Fruit fly (Drosophila melanogaster) whole organism, embryonic: Measurements from ENCODE around the gene CG18135.
A peak's percentile ranks its signal among the peaks of the same experiment; 100 is the strongest.

Source experiments
- Aef1 ChIP-seq: fragments of 200-800 bp; sonication (Bioruptor generic); IDR thresholded peaks from 3 replicates; pipeline ENCODE4 v1.3.6; 2022; ENCODE audit warnings: missing biosample characterization, missing genetic modification characterization
- Awh ChIP-seq: fragments of 200-800 bp; sonication (Bioruptor generic); IDR thresholded peaks from 2 replicates; pipeline ENCODE4, ENCODE4 v1.3.6; 2022; ENCODE audit warnings: missing biosample characterization, missing genetic modification characterization
- BEAF-32 ChIP-seq: fragments of 200-800 bp; sonication (Bioruptor generic); optimal IDR thresholded peaks from 3 replicates; lab custom pipeline; 2017; ENCODE audit warnings: missing biosample characterization, missing genetic modification characterization, mild to moderate bottlenecking, moderate library complexity, missing genetic modification reagents
- CG11504 ChIP-seq: fragments of 200-800 bp; sonication (Bioruptor generic); optimal IDR thresholded peaks from 3 replicates; lab custom pipeline; 2019; ENCODE audit warnings: missing biosample characterization, mild to moderate bottlenecking, missing genetic modification characterization, moderate library complexity
- CG11723 ChIP-seq: fragments of 200-800 bp; sonication (Bioruptor generic); optimal IDR thresholded peaks from 2 replicates; lab custom pipeline; 2017; ENCODE audit warnings: missing biosample characterization, mild to moderate bottlenecking, missing genetic modification characterization
- CG12155 ChIP-seq: fragments of 200-800 bp; sonication (Bioruptor generic); optimal IDR thresholded peaks from 3 replicates; lab custom pipeline; 2016; ENCODE audit warnings: missing biosample characterization, missing genetic modification characterization
- CG1233 ChIP-seq: fragments of 200-800 bp; sonication (Bioruptor generic); optimal IDR thresholded peaks from 4 replicates; lab custom pipeline; 2018; ENCODE audit warnings: missing biosample characterization, mild to moderate bottlenecking, missing genetic modification characterization
- CG13123 ChIP-seq: fragments of 200-800 bp; sonication (Bioruptor generic); optimal IDR thresholded peaks from 2 replicates; lab custom pipeline; 2016; ENCODE audit warnings: missing biosample characterization, missing genetic modification characterization
- CG13287 ChIP-seq: fragments of 200-800 bp; sonication (Bioruptor generic); IDR thresholded peaks from 2 replicates; pipeline ENCODE4 v1.3.6; 2022; ENCODE audit warnings: missing biosample characterization, missing genetic modification characterization; ENCODE audit not compliant: partially characterized antibody
- CG13424 ChIP-seq: fragments of 200-800 bp; sonication (Bioruptor generic); optimal IDR thresholded peaks from 2 replicates; lab custom pipeline; 2019; ENCODE audit warnings: missing biosample characterization, mild to moderate bottlenecking, missing genetic modification characterization, moderate library complexity
- CG16779 ChIP-seq: fragments of 200-800 bp; sonication (Bioruptor generic); IDR thresholded peaks from 2 replicates; pipeline ENCODE4 v1.3.6; 2022; ENCODE audit warnings: missing biosample characterization, missing genetic modification characterization
- CG17359 ChIP-seq: fragments of 200-800 bp; sonication (Bioruptor generic); optimal IDR thresholded peaks from 3 replicates; lab custom pipeline; 2018; ENCODE audit warnings: missing biosample characterization, mild to moderate bottlenecking, missing genetic modification characterization, moderate library complexity
- CG17612 ChIP-seq: fragments of 200-800 bp; sonication (Bioruptor generic); IDR thresholded peaks from 2 replicates; pipeline ENCODE4 v1.3.6; 2022; ENCODE audit warnings: missing biosample characterization, missing genetic modification characterization
- CG17829 ChIP-seq: fragments of 200-800 bp; optimal IDR thresholded peaks from 2 replicates; lab custom pipeline; 2019; ENCODE audit warnings: missing biosample characterization, mild to moderate bottlenecking, missing genetic modification characterization, moderate library complexity
- CG2199 ChIP-seq: fragments of 200-800 bp; sonication (Bioruptor generic); IDR thresholded peaks from 3 replicates; pipeline ENCODE4 v1.3.6; 2022; ENCODE audit warnings: missing biosample characterization, missing genetic modification characterization
- CG2678 ChIP-seq: fragments of 200-800 bp; sonication (Bioruptor generic); optimal IDR thresholded peaks from 3 replicates; lab custom pipeline; 2019; ENCODE audit warnings: missing biosample characterization, mild to moderate bottlenecking, missing genetic modification characterization, moderate library complexity
- CG30403 ChIP-seq: fragments of 200-800 bp; sonication (Bioruptor generic); optimal IDR thresholded peaks from 3 replicates; lab custom pipeline; 2016; ENCODE audit warnings: missing biosample characterization, missing genetic modification characterization
- CG31365 ChIP-seq: fragments of 200-800 bp; sonication (Bioruptor generic); optimal IDR thresholded peaks from 2 replicates; lab custom pipeline; 2018; ENCODE audit warnings: missing biosample characterization, mild to moderate bottlenecking, missing genetic modification characterization
- CG3281 ChIP-seq: fragments of 200-800 bp; sonication (Bioruptor generic); optimal IDR thresholded peaks from 3 replicates; lab custom pipeline; 2017; ENCODE audit warnings: missing biosample characterization, mild to moderate bottlenecking, missing genetic modification characterization
- CG3726 ChIP-seq: fragments of 200-800 bp; sonication (Bioruptor generic); IDR thresholded peaks from 3 replicates; pipeline ENCODE4, ENCODE4 v1.3.6; 2022; ENCODE audit warnings: missing biosample characterization, missing genetic modification characterization
- CG3838 ChIP-seq: fragments of 200-800 bp; sonication (Bioruptor generic); optimal IDR thresholded peaks from 3 replicates; lab custom pipeline; 2016; ENCODE audit warnings: missing biosample characterization, missing genetic modification characterization
- CG4404 ChIP-seq: fragments of 200-800 bp; sonication (Bioruptor generic); IDR thresholded peaks from 2 replicates; pipeline ENCODE4 v1.3.6; 2022; ENCODE audit warnings: missing biosample characterization, missing genetic modification characterization
- CG4730 ChIP-seq: fragments of 200-800 bp; sonication (Bioruptor generic); IDR thresholded peaks from 2 replicates; pipeline ENCODE4 v1.3.6; 2022; ENCODE audit warnings: missing biosample characterization, missing genetic modification characterization
- CG6765 ChIP-seq: fragments of 200-800 bp; sonication (Bioruptor generic); optimal IDR thresholded peaks from 3 replicates; lab custom pipeline; 2017; ENCODE audit warnings: missing biosample characterization, mild to moderate bottlenecking, missing genetic modification characterization
- CG6813 ChIP-seq: fragments of 200-800 bp; sonication (Bioruptor generic); optimal IDR thresholded peaks from 2 replicates; lab custom pipeline; 2017; ENCODE audit warnings: missing biosample characterization, missing genetic modification characterization, mild to moderate bottlenecking, moderate library complexity, missing genetic modification reagents
- CG7357 ChIP-seq: fragments of 200-800 bp; sonication (Bioruptor generic); IDR thresholded peaks from 3 replicates; pipeline ENCODE4 v1.3.6; 2022; ENCODE audit warnings: missing biosample characterization, missing genetic modification characterization
- CG7556 ChIP-seq: fragments of 200-800 bp; sonication (Bioruptor generic); optimal IDR thresholded peaks from 2 replicates; lab custom pipeline; 2017; ENCODE audit warnings: missing biosample characterization, mild to moderate bottlenecking, missing genetic modification characterization
- CTCF ChIP-seq: fragments of 200-800 bp; sonication (Bioruptor generic); optimal IDR thresholded peaks from 2 replicates; lab custom pipeline; 2017; ENCODE audit warnings: missing biosample characterization, mild to moderate bottlenecking, missing genetic modification characterization, moderate library complexity
- CoRest ChIP-seq: fragments of 200-800 bp; sonication (Bioruptor generic); optimal IDR thresholded peaks from 3 replicates; lab custom pipeline; 2018; ENCODE audit warnings: missing biosample characterization, mild to moderate bottlenecking, missing genetic modification characterization, moderate library complexity
- Dll ChIP-seq: fragments of 200-800 bp; sonication (Bioruptor generic); IDR thresholded peaks from 4 replicates; pipeline ENCODE4 v1.3.6; 2022; ENCODE audit warnings: missing biosample characterization, missing genetic modification characterization; ENCODE audit not compliant: partially characterized antibody
- Lpt ChIP-seq: fragments of >200 bp; optimal IDR thresholded peaks from 2 replicates; lab custom pipeline; 2018; ENCODE audit warnings: missing biosample characterization, missing genetic modification characterization
- Med ChIP-seq: fragments of 200-800 bp; sonication (Bioruptor generic); peaks from one replicate; lab custom pipeline; 2016; ENCODE audit warnings: missing biosample characterization, missing genetic modification characterization, mild to moderate bottlenecking, inconsistent platforms, moderate library complexity
- PHDP ChIP-seq: fragments of 200-800 bp; sonication (Bioruptor generic); optimal IDR thresholded peaks from 3 replicates; lab custom pipeline; 2018; ENCODE audit warnings: missing biosample characterization, mild to moderate bottlenecking, missing genetic modification characterization, moderate library complexity
- bsh ChIP-seq, 2 experiments: fragments of 200-800 bp; sonication (Bioruptor generic); optimal IDR thresholded peaks; 2 replicates each; lab custom pipeline; 2017 to 2018; ENCODE audit warnings: mild to moderate bottlenecking in 2 of 2, missing biosample characterization in 2 of 2, missing genetic modification characterization in 2 of 2, moderate library complexity in 1 of 2
- cad ChIP-seq: fragments of >200 bp; optimal IDR thresholded peaks from 2 replicates; lab custom pipeline; 2017; ENCODE audit warnings: missing biosample characterization, missing genetic modification characterization
- cwo ChIP-seq: fragments of 200-800 bp; sonication (Bioruptor generic); optimal IDR thresholded peaks from 3 replicates; lab custom pipeline; 2017; ENCODE audit warnings: missing biosample characterization, missing genetic modification characterization, mild to moderate bottlenecking, moderate library complexity, missing genetic modification reagents
- disco-r ChIP-seq: fragments of 200-800 bp; sonication (Bioruptor generic); optimal IDR thresholded peaks from 2 replicates; lab custom pipeline; 2016; ENCODE audit warnings: missing biosample characterization, missing genetic modification characterization
- dmrt99B ChIP-seq: fragments of 200-800 bp; sonication (Bioruptor generic); optimal IDR thresholded peaks from 2 replicates; lab custom pipeline; 2018; ENCODE audit warnings: missing biosample characterization, mild to moderate bottlenecking, missing genetic modification characterization, moderate library complexity
- en ChIP-seq: fragments of 200-800 bp; sonication (Bioruptor generic); optimal IDR thresholded peaks from 2 replicates; lab custom pipeline; 2016; ENCODE audit warnings: missing biosample characterization, missing genetic modification characterization
- fd96Cb ChIP-seq: fragments of 200-800 bp; sonication (Bioruptor generic); optimal IDR thresholded peaks from 2 replicates; lab custom pipeline; 2018; ENCODE audit warnings: missing biosample characterization, mild to moderate bottlenecking, missing genetic modification characterization, moderate library complexity
- fru ChIP-seq: fragments of >200 bp; optimal IDR thresholded peaks from 2 replicates; lab custom pipeline; 2017
- gce ChIP-seq: fragments of 200-800 bp; sonication (Bioruptor generic); IDR thresholded peaks from 3 replicates; pipeline ENCODE4 v1.3.6; 2022; ENCODE audit warnings: missing biosample characterization, missing genetic modification characterization
- her ChIP-seq: fragments of 200-800 bp; sonication (Bioruptor generic); optimal IDR thresholded peaks from 2 replicates; lab custom pipeline; 2016; ENCODE audit warnings: missing biosample characterization, missing genetic modification characterization
- hkb ChIP-seq, 2 experiments: fragments of 200-800 bp in 1 of 2; fragments of >200 bp in 1 of 2; sonication (Bioruptor generic) in 1 of 2; IDR thresholded peaks in 1 of 2; optimal IDR thresholded peaks in 1 of 2; 2 replicates each; pipeline versions ENCODE4 v1.3.6 to Lab custom; 2017 to 2022; ENCODE audit warnings: missing biosample characterization in 1 of 2, missing genetic modification characterization in 1 of 2
- kah ChIP-seq: fragments of 200-800 bp; sonication (Bioruptor generic); optimal IDR thresholded peaks from 2 replicates; lab custom pipeline; 2018; ENCODE audit warnings: missing biosample characterization, mild to moderate bottlenecking, missing genetic modification characterization
- klu ChIP-seq: fragments of 200-800 bp; sonication (Bioruptor generic); IDR thresholded peaks from 2 replicates; pipeline ENCODE4 v1.3.6; 2022; ENCODE audit warnings: missing biosample characterization, missing genetic modification characterization
- luna ChIP-seq: fragments of 200-800 bp; sonication (Bioruptor generic); optimal IDR thresholded peaks from 2 replicates; lab custom pipeline; 2016; ENCODE audit warnings: missing biosample characterization, missing genetic modification characterization
- nmo ChIP-seq: fragments of 200-800 bp; sonication (Bioruptor generic); optimal IDR thresholded peaks from 2 replicates; lab custom pipeline; 2018; ENCODE audit warnings: missing biosample characterization, mild to moderate bottlenecking, missing genetic modification characterization, moderate library complexity
- phol ChIP-seq: fragments of 200-800 bp; sonication (Bioruptor generic); optimal IDR thresholded peaks from 3 replicates; lab custom pipeline; 2018; ENCODE audit warnings: missing biosample characterization, mild to moderate bottlenecking, missing genetic modification characterization, moderate library complexity
- row ChIP-seq: fragments of 200-800 bp; sonication (Bioruptor generic); IDR thresholded peaks from 3 replicates; pipeline ENCODE4 v1.3.6; 2022; ENCODE audit warnings: missing biosample characterization, missing genetic modification characterization
- sd ChIP-seq: fragments of 200-800 bp; sonication (Bioruptor generic); optimal IDR thresholded peaks from 3 replicates; lab custom pipeline; 2018; ENCODE audit warnings: missing biosample characterization, mild to moderate bottlenecking, missing genetic modification characterization, moderate library complexity
- unpg ChIP-seq: fragments of 200-800 bp; sonication (Bioruptor generic); optimal IDR thresholded peaks from 3 replicates; lab custom pipeline; 2018; ENCODE audit warnings: missing biosample characterization, mild to moderate bottlenecking, missing genetic modification characterization, moderate library complexity

The CG18135 gene

dm6 chr3L:19027172-19027571, 29.1 kb upstream of the CG18135 start (continued):
- no peak for TF ChIP-seq CG1233 (GFP tag; lab: Kevin White, UChicago)
- TF ChIP-seq CG17829 (tag; lab: Kevin White, UChicago) = no peak
- TF ChIP-seq dmrt99B = peak; percentile 51
- TF ChIP-seq CG7357 = peak; percentile 12; the same call in 1 of the 3 replicates
- peak; percentile 17 for TF ChIP-seq fd96Cb
- TF ChIP-seq CG13287 (GFP tag; lab: Robert Waterston, UW) = no peak
- no peak for TF ChIP-seq CG3838 (GFP tag; lab: Kevin White, UChicago)
- peak; percentile 22 for TF ChIP-seq CG7556
- peak; percentile 39 for TF ChIP-seq phol
- TF ChIP-seq CG6765 (GFP tag; lab: Kevin White, UChicago) = no peak
- TF ChIP-seq Med (GFP tag; lab: Kevin White, UChicago) = peak; percentile 74
- TF ChIP-seq gce = no peak
- TF ChIP-seq Awh = no peak
- peak; percentile 4 for TF ChIP-seq CoRest (tag; lab: Kevin White, UChicago)
- TF ChIP-seq CG3281 = peak; percentile 23
- no peak for TF ChIP-seq hkb (optimal IDR thresholded peaks at IDR 0.05; lab: Kevin White, UChicago)
- 0 out of 2 replicates have a peak, but pooled peaks have one; percentile 15 for TF ChIP-seq hkb (GFP tag; IDR thresholded peaks at IDR 0.05; lab: Robert Waterston, UW)
- no peak for TF ChIP-seq cad
- no peak for TF ChIP-seq Dll (GFP tag; lab: Robert Waterston, UW)
- peak; percentile 23 for TF ChIP-seq unpg
- TF ChIP-seq CG3726 (GFP tag; lab: Robert Waterston, UW) = no peak
- peak; percentile 25 for TF ChIP-seq PHDP (tag; lab: Kevin White, UChicago)
- no peak for TF ChIP-seq CG17612
- peak; percentile 27; the same call in 2 of the 3 replicates for TF ChIP-seq row
- TF ChIP-seq her (GFP tag; lab: Kevin White, UChicago) = no peak
- TF ChIP-seq bsh (GFP tag; optimal IDR thresholded peaks at IDR 0.05; lab: Kevin White, UChicago) = peak in 1 of 2 experiments; percentile 6
- TF ChIP-seq CG2678 (tag; lab: Kevin White, UChicago) = peak; percentile 31
- TF ChIP-seq CG13424 (tag; lab: Kevin White, UChicago) = no peak
- peak; percentile 28 for TF ChIP-seq CG17359 (tag; lab: Kevin White, UChicago)
- TF ChIP-seq CG6813 = peak; percentile 35
- TF ChIP-seq nmo = peak; percentile 8

dm6 chr3L:19024800-19025199, 26.7 kb upstream of the CG18135 start:
- TF ChIP-seq klu (peak; percentile 51; the same call in 1 of the 2 replicates), en (GFP tag; lab: Kevin White, UChicago) (peak; percentile 7), CG4404 (GFP tag; lab: Robert Waterston, UW) (peak; percentile 81), nmo (peak; percentile 82), kah (peak; percentile 47), BEAF-32 (GFP tag; lab: Kevin White, UChicago) (no peak), CG16779 (no peak), Lpt (GFP tag; lab: Kevin White, UChicago) (no peak), luna (no peak), CG13123 (GFP tag; lab: Kevin White, UChicago) (peak; percentile 23), disco-r (GFP tag; lab: Kevin White, UChicago) (peak; percentile 2), CG2199 (peak; percentile 70; the same call in 2 of the 3 replicates), CG30403 (GFP tag; lab: Kevin White, UChicago) (peak; percentile 56), CG11504 (tag; lab: Kevin White, UChicago) (peak; percentile 82), CTCF (GFP tag; lab: Kevin White, UChicago) (peak; percentile 36), CG11723 (GFP tag; lab: Kevin White, UChicago) (peak; percentile 70), CG17829 (tag; lab: Kevin White, UChicago) (peak; percentile 86), CG31365 (tag; lab: Kevin White, UChicago) (no peak), CG4730 (peak; percentile 66; the same call in 1 of the 2 replicates), sd (tag; lab: Kevin White, UChicago) (peak; percentile 15), CG12155 (GFP tag; lab: Kevin White, UChicago) (peak; percentile 39), Aef1 (GFP tag; lab: Robert Waterston, UW) (0 out of 3 replicates have a peak, but pooled peaks have one; percentile 29), fru (lab: Kevin White, UChicago) (no peak), cwo (GFP tag; lab: Kevin White, UChicago) (peak; percentile 55)
